Fruit fly (Drosophila melanogaster) whole organism, embryonic: ENCODE data around the gene Acat2.

Experiments
- ATbp ChIP-seq: fragments of 200-800 bp; sonication (Bioruptor generic); optimal IDR thresholded peaks from 2 replicates; lab custom pipeline; 2017; ENCODE audit warnings: missing biosample characterization, mild to moderate bottlenecking, missing genetic modification characterization, missing genetic modification reagents
- B-H1 ChIP-seq: fragments of 200-800 bp; sonication (Bioruptor generic); IDR thresholded peaks from 3 replicates; pipeline ENCODE4 v1.3.6; 2022; ENCODE audit warnings: missing biosample characterization, missing genetic modification characterization
- C15 ChIP-seq: fragments of 200-800 bp; sonication (Bioruptor generic); IDR thresholded peaks from 3 replicates; pipeline ENCODE4 v1.3.6; 2022; ENCODE audit warnings: missing biosample characterization, missing genetic modification characterization
- CG10462 ChIP-seq: fragments of 200-800 bp; sonication (Bioruptor generic); optimal IDR thresholded peaks from 2 replicates; lab custom pipeline; 2016; ENCODE audit warnings: missing biosample characterization, missing genetic modification characterization
- CG11504 ChIP-seq: fragments of 200-800 bp; sonication (Bioruptor generic); optimal IDR thresholded peaks from 3 replicates; lab custom pipeline; 2019; ENCODE audit warnings: missing biosample characterization, mild to moderate bottlenecking, missing genetic modification characterization, moderate library complexity
- CG14441 ChIP-seq: fragments of 200-800 bp; sonication (Bioruptor generic); IDR thresholded peaks from 2 replicates; pipeline ENCODE4 v1.3.6; 2022; ENCODE audit warnings: missing biosample characterization, missing genetic modification characterization
- CG1529 ChIP-seq: fragments of 200-800 bp; sonication (Bioruptor generic); optimal IDR thresholded peaks from 3 replicates; lab custom pipeline; 2018; ENCODE audit warnings: missing biosample characterization, missing genetic modification characterization
- CG1602 ChIP-seq: fragments of 200-800 bp; sonication (Bioruptor generic); optimal IDR thresholded peaks from 3 replicates; lab custom pipeline; 2016; ENCODE audit warnings: missing biosample characterization, missing genetic modification characterization
- CG18599 ChIP-seq: fragments of 200-800 bp; sonication (Bioruptor generic); optimal IDR thresholded peaks from 3 replicates; lab custom pipeline; 2017; ENCODE audit warnings: missing biosample characterization, missing genetic modification characterization, mild to moderate bottlenecking, moderate library complexity, missing genetic modification reagents
- CG2712 ChIP-seq: fragments of 200-800 bp; optimal IDR thresholded peaks from 3 replicates; lab custom pipeline; 2019; ENCODE audit warnings: missing biosample characterization, mild to moderate bottlenecking, missing genetic modification characterization, moderate library complexity
- CG31441 ChIP-seq: fragments of 200-800 bp; sonication (Bioruptor generic); IDR thresholded peaks from 2 replicates; pipeline ENCODE4 v1.3.6; 2022; ENCODE audit warnings: missing biosample characterization, missing genetic modification characterization
- CG32767 ChIP-seq: fragments of 200-800 bp; sonication (Bioruptor generic); IDR thresholded peaks from 2 replicates; pipeline ENCODE4 v1.3.6; 2022; ENCODE audit warnings: missing biosample characterization, missing genetic modification characterization
- CG33213 ChIP-seq: fragments of 200-800 bp; sonication (Bioruptor generic); optimal IDR thresholded peaks from 3 replicates; lab custom pipeline; 2016; ENCODE audit warnings: missing biosample characterization, missing genetic modification characterization
- CG34422 ChIP-seq: fragments of 200-800 bp; sonication (Bioruptor generic); IDR thresholded peaks from 3 replicates; pipeline ENCODE4 v1.3.6; 2022; ENCODE audit warnings: missing biosample characterization, missing genetic modification characterization
- CG5245 ChIP-seq: fragments of 200-800 bp; sonication (Bioruptor generic); optimal IDR thresholded peaks from 3 replicates; lab custom pipeline; 2016; ENCODE audit warnings: missing biosample characterization, missing genetic modification characterization
- CG6654 ChIP-seq: fragments of 200-800 bp; sonication (Bioruptor generic); optimal IDR thresholded peaks from 2 replicates; lab custom pipeline; 2017; ENCODE audit warnings: missing biosample characterization, mild to moderate bottlenecking, missing genetic modification characterization
- CG7928 ChIP-seq: fragments of 200-800 bp; sonication (Bioruptor generic); optimal IDR thresholded peaks from 2 replicates; lab custom pipeline; 2017; ENCODE audit warnings: missing biosample characterization, mild to moderate bottlenecking, missing genetic modification characterization
- CG7963 ChIP-seq: fragments of 200-800 bp; sonication (Bioruptor generic); IDR thresholded peaks from 3 replicates; pipeline ENCODE4 v1.3.6; 2022; ENCODE audit warnings: missing biosample characterization, missing genetic modification characterization; ENCODE audit not compliant: partially characterized antibody
- CG9437 ChIP-seq: fragments of 200-800 bp; sonication (Bioruptor generic); optimal IDR thresholded peaks from 2 replicates; lab custom pipeline; 2018; ENCODE audit warnings: missing biosample characterization, mild to moderate bottlenecking, missing genetic modification characterization
- CG9609 ChIP-seq: fragments of 200-800 bp; sonication (Bioruptor generic); optimal IDR thresholded peaks from 3 replicates; lab custom pipeline; 2016; ENCODE audit warnings: missing biosample characterization, missing genetic modification characterization
- D19A ChIP-seq: fragments of 200-800 bp; optimal IDR thresholded peaks from 3 replicates; lab custom pipeline; 2019; ENCODE audit warnings: missing biosample characterization, mild to moderate bottlenecking, missing genetic modification characterization, moderate library complexity
- ERR ChIP-seq: fragments of 200-800 bp; sonication (Bioruptor generic); optimal IDR thresholded peaks from 2 replicates; lab custom pipeline; 2016; ENCODE audit warnings: missing biosample characterization, missing genetic modification characterization
- Hr51 ChIP-seq, 2 experiments: fragments of 200-800 bp; sonication (Bioruptor generic); optimal IDR thresholded peaks; 2 replicates in 1 of 2; 3 replicates in 1 of 2; lab custom pipeline; 2016 to 2018; ENCODE audit warnings: missing biosample characterization in 2 of 2, missing genetic modification characterization in 2 of 2, mild to moderate bottlenecking in 1 of 2, moderate library complexity in 1 of 2
- Hsf ChIP-seq: fragments of 200-800 bp; sonication (Bioruptor generic); optimal IDR thresholded peaks from 3 replicates; lab custom pipeline; 2016; ENCODE audit warnings: missing biosample characterization, missing genetic modification characterization
- Mes4 ChIP-seq: fragments of 200-800 bp; sonication (Bioruptor generic); optimal IDR thresholded peaks from 2 replicates; lab custom pipeline; 2016; ENCODE audit warnings: missing biosample characterization, missing genetic modification characterization
- Poxn ChIP-seq: fragments of 200-800 bp; sonication (Bioruptor generic); IDR thresholded peaks from 2 replicates; pipeline ENCODE4 v1.3.6; 2022; ENCODE audit warnings: missing biosample characterization, missing genetic modification characterization
- Sox102F ChIP-seq: fragments of 200-800 bp; sonication (Bioruptor generic); optimal IDR thresholded peaks from 2 replicates; lab custom pipeline; 2018; ENCODE audit warnings: missing biosample characterization, mild to moderate bottlenecking, missing genetic modification characterization, moderate library complexity
- Xrp1 ChIP-seq: fragments of 200-800 bp; sonication (Bioruptor generic); IDR thresholded peaks from 2 replicates; pipeline ENCODE4 v1.3.6; 2022; ENCODE audit warnings: missing biosample characterization, missing genetic modification characterization
- ara ChIP-seq: fragments of 200-800 bp; sonication (Bioruptor generic); IDR thresholded peaks from 2 replicates; pipeline ENCODE4 v1.3.6; 2022; ENCODE audit warnings: missing biosample characterization, missing genetic modification characterization
- bigmax ChIP-seq: fragments of 200-800 bp; sonication (Bioruptor generic); optimal IDR thresholded peaks from 2 replicates; lab custom pipeline; 2018; ENCODE audit warnings: missing biosample characterization, mild to moderate bottlenecking, missing genetic modification characterization
- caup ChIP-seq: fragments of 200-800 bp; sonication (Bioruptor generic); optimal IDR thresholded peaks from 3 replicates; lab custom pipeline; 2017; ENCODE audit warnings: missing biosample characterization, mild to moderate bottlenecking, missing genetic modification characterization, moderate library complexity; ENCODE audit not compliant: severe bottlenecking
- chn ChIP-seq: fragments of 200-800 bp; sonication (Bioruptor generic); optimal IDR thresholded peaks from 2 replicates; lab custom pipeline; 2016; ENCODE audit warnings: missing biosample characterization, missing genetic modification characterization
- ftz-f1 ChIP-seq: fragments of 200-800 bp; sonication (Bioruptor generic); optimal IDR thresholded peaks from 2 replicates; lab custom pipeline; 2016; ENCODE audit warnings: missing biosample characterization, missing genetic modification characterization
- grau ChIP-seq: fragments of 200-800 bp; optimal IDR thresholded peaks from 3 replicates; lab custom pipeline; 2019; ENCODE audit warnings: missing biosample characterization, mild to moderate bottlenecking, missing genetic modification characterization, moderate library complexity
- gro ChIP-seq: fragments of 200-800 bp; sonication (Bioruptor generic); optimal IDR thresholded peaks from 2 replicates; lab custom pipeline; 2016; ENCODE audit warnings: missing biosample characterization, missing genetic modification characterization
- knrl ChIP-seq: fragments of 200-800 bp; sonication (Bioruptor generic); IDR thresholded peaks from 3 replicates; pipeline ENCODE4 v1.3.6; 2022; ENCODE audit warnings: missing biosample characterization, missing genetic modification characterization; ENCODE audit not compliant: partially characterized antibody
- p53 ChIP-seq: fragments of 200-800 bp; sonication (Bioruptor generic); optimal IDR thresholded peaks from 2 replicates; lab custom pipeline; 2016; ENCODE audit warnings: missing biosample characterization, missing genetic modification characterization
- pho ChIP-seq: fragments of 200-800 bp; sonication (Bioruptor generic); optimal IDR thresholded peaks from 2 replicates; lab custom pipeline; 2016; ENCODE audit warnings: missing biosample characterization, missing genetic modification characterization
- pum ChIP-seq: fragments of 200-800 bp; sonication (Bioruptor generic); optimal IDR thresholded peaks from 2 replicates; lab custom pipeline; 2016; ENCODE audit warnings: missing biosample characterization, missing genetic modification characterization
- sc ChIP-seq, 3 experiments: fragments of >200 bp in 2 of 3; fragments of 200-800 bp in 1 of 3; sonication (Bioruptor generic) in 1 of 3; optimal IDR thresholded peaks; 2 replicates in 2 of 3; 3 replicates in 1 of 3; lab custom pipeline; 2017; ENCODE audit warnings: mild to moderate bottlenecking in 1 of 3, missing biosample characterization in 1 of 3, missing genetic modification characterization in 1 of 3, missing genetic modification reagents in 1 of 3
- scrt ChIP-seq: fragments of 200-800 bp; sonication (Bioruptor generic); optimal IDR thresholded peaks from 2 replicates; lab custom pipeline; 2018; ENCODE audit warnings: missing biosample characterization, mild to moderate bottlenecking, missing genetic modification characterization, moderate library complexity
- sd ChIP-seq: fragments of 200-800 bp; sonication (Bioruptor generic); optimal IDR thresholded peaks from 3 replicates; lab custom pipeline; 2018; ENCODE audit warnings: missing biosample characterization, mild to moderate bottlenecking, missing genetic modification characterization, moderate library complexity
- sens ChIP-seq: fragments of 200-800 bp; sonication (Bioruptor generic); peaks from one replicate; lab custom pipeline; 2016; ENCODE audit warnings: missing biosample characterization, missing genetic modification characterization
- sr ChIP-seq: fragments of 200-800 bp; sonication (Bioruptor generic); IDR thresholded peaks from 3 replicates; pipeline ENCODE4 v1.3.6; 2022; ENCODE audit warnings: missing biosample characterization, missing genetic modification characterization
- stwl ChIP-seq: fragments of 200-800 bp; sonication (Bioruptor generic); optimal IDR thresholded peaks from 3 replicates; lab custom pipeline; 2018; ENCODE audit warnings: missing biosample characterization, mild to moderate bottlenecking, missing genetic modification characterization, moderate library complexity
- tll ChIP-seq, 2 experiments: fragments of 200-800 bp in 1 of 2; fragments of >200 bp in 1 of 2; sonication (Bioruptor generic) in 1 of 2; optimal IDR thresholded peaks; 2 replicates each; lab custom pipeline; 2017 to 2019; ENCODE audit warnings: missing biosample characterization in 2 of 2, missing genetic modification characterization in 2 of 2, mild to moderate bottlenecking in 1 of 2, moderate library complexity in 1 of 2
- tup ChIP-seq: fragments of 200-800 bp; sonication (Bioruptor generic); optimal IDR thresholded peaks from 2 replicates; lab custom pipeline; 2016; ENCODE audit warnings: missing biosample characterization, mild to moderate bottlenecking, missing genetic modification characterization, moderate library complexity
- tx ChIP-seq: fragments of 200-800 bp; sonication (Bioruptor generic); optimal IDR thresholded peaks from 2 replicates; lab custom pipeline; 2016; ENCODE audit warnings: missing biosample characterization, missing genetic modification characterization
- wek ChIP-seq: fragments of 200-800 bp; sonication (Bioruptor generic); optimal IDR thresholded peaks from 3 replicates; lab custom pipeline; 2018; ENCODE audit warnings: missing biosample characterization, mild to moderate bottlenecking, missing genetic modification characterization, moderate library complexity

Gene Acat2

dm6 chr3L:1307005-1307632 is 4.4 kb downstream of the Acat2 start, which contains the start of the genes Ctr9 and Nt5a (continued):
- TF ChIP-seq B-H1 (GFP tag; lab: Robert Waterston, UW) = no peak
- peak; percentile 58 for TF ChIP-seq grau
- peak; percentile 87 for TF ChIP-seq gro (GFP tag; lab: Kevin White, UChicago)
- no peak for TF ChIP-seq CG10462 (GFP tag; lab: Kevin White, UChicago)
- TF ChIP-seq chn = peak; percentile 48
- no peak for TF ChIP-seq wek (GFP tag; lab: Kevin White, UChicago)
- TF ChIP-seq sd = peak; percentile 40
- TF ChIP-seq CG31441 (GFP tag; lab: Robert Waterston, UW) = no peak
- TF ChIP-seq p53 (GFP tag; lab: Kevin White, UChicago) = peak; percentile 49
- TF ChIP-seq CG1602 (GFP tag; lab: Kevin White, UChicago) = no peak
- TF ChIP-seq CG1529 (GFP tag; lab: Kevin White, UChicago) = no peak
- TF ChIP-seq tx (GFP tag; lab: Kevin White, UChicago) = peak; percentile 79
- no peak for TF ChIP-seq CG14441
- no peak for TF ChIP-seq bigmax (GFP tag; lab: Kevin White, UChicago)
- no peak for TF ChIP-seq Xrp1 (GFP tag; lab: Robert Waterston, UW)
- no peak for TF ChIP-seq pum (GFP tag; lab: Kevin White, UChicago)
- peak; percentile 5 for TF ChIP-seq CG9609 (GFP tag; lab: Kevin White, UChicago)
- peak; percentile 66 for TF ChIP-seq pho (GFP tag; lab: Kevin White, UChicago)
- TF ChIP-seq CG18599 (GFP tag; lab: Kevin White, UChicago) = peak; percentile 38
- no peak for TF ChIP-seq sr (GFP tag; lab: Robert Waterston, UW)
- 0 out of 2 replicates have a peak, but pooled peaks have one; percentile 36 for TF ChIP-seq CG32767 (GFP tag; lab: Robert Waterston, UW)
- peak in 1 of 2 experiments; percentile 34 for TF ChIP-seq tll (GFP tag; optimal IDR thresholded peaks at IDR 0.05; lab: Kevin White, UChicago)
- 0 out of 3 replicates have a peak, but pooled peaks have one; percentile 27 for TF ChIP-seq C15 (GFP tag; lab: Robert Waterston, UW)
- peak; percentile 54; the same call in 2 of the 3 replicates for TF ChIP-seq CG7963
- peak; percentile 75 for TF ChIP-seq knrl (GFP tag; lab: Robert Waterston, UW)
- TF ChIP-seq CG7928 (GFP tag; lab: Kevin White, UChicago) = peak; percentile 45
- TF ChIP-seq CG34422 = peak; percentile 84
- peak; percentile 78 for TF ChIP-seq stwl (tag; lab: Kevin White, UChicago)
- no peak for TF ChIP-seq D19A (tag; lab: Kevin White, UChicago)
- TF ChIP-seq scrt (GFP tag; lab: Kevin White, UChicago) = peak; percentile 38
- peak; percentile 93 for TF ChIP-seq sens (GFP tag; lab: Kevin White, UChicago)
- TF ChIP-seq ERR = peak; percentile 68
- TF ChIP-seq CG33213 (GFP tag; lab: Kevin White, UChicago) = peak; percentile 43
- TF ChIP-seq Hsf (GFP tag; lab: Kevin White, UChicago) = peak; percentile 42
- TF ChIP-seq CG6654 (GFP tag; lab: Kevin White, UChicago) = no peak
- TF ChIP-seq ftz-f1 = peak; percentile 33
- no peak for TF ChIP-seq ATbp (GFP tag; lab: Kevin White, UChicago)
- peak in 1 of 2 experiments; percentile 48 for TF ChIP-seq Hr51 (GFP tag; optimal IDR thresholded peaks at IDR 0.05; lab: Kevin White, UChicago)
- TF ChIP-seq CG9437 (GFP tag; lab: Kevin White, UChicago) = no peak
- no peak for TF ChIP-seq Poxn (GFP tag; lab: Robert Waterston, UW)
- TF ChIP-seq sc (optimal IDR thresholded peaks at IDR 0.05; lab: Kevin White, UChicago) = no peak
- no peak for TF ChIP-seq sc (GFP tag; optimal IDR thresholded peaks at IDR 0.05; lab: Kevin White, UChicago)
- TF ChIP-seq tup = no peak
- no peak for TF ChIP-seq CG5245 (GFP tag; lab: Kevin White, UChicago)
- TF ChIP-seq CG11504 (tag; lab: Kevin White, UChicago) = no peak
- TF ChIP-seq CG2712 (tag; lab: Kevin White, UChicago) = peak; percentile 58
- no peak for TF ChIP-seq Sox102F
- no peak for TF ChIP-seq ara (GFP tag; lab: Robert Waterston, UW)
- TF ChIP-seq Mes4 (GFP tag; lab: Kevin White, UChicago) = no peak
- TF ChIP-seq caup (GFP tag; lab: Kevin White, UChicago) = peak; percentile 63
